Fruit fly (Drosophila melanogaster) whole organism, prepupa: ENCODE measurements around the gene CG34425.

Experiments used
- fd59A ChIP-seq: fragments of 200-800 bp; sonication (Bioruptor generic); optimal IDR thresholded peaks from 2 replicates; lab custom pipeline; 2017; ENCODE audit warnings: missing biosample characterization, mild to moderate bottlenecking, missing genetic modification characterization, missing genetic modification reagents
- fd85E ChIP-seq: fragments of 200-800 bp; sonication (Bioruptor generic); optimal IDR thresholded peaks from 3 replicates; lab custom pipeline; 2016; ENCODE audit warnings: missing biosample characterization, missing genetic modification characterization

- TF ChIP-seq fd85E (GFP tag; lab: Kevin White, UChicago) (no peak), fd59A (GFP tag; lab: Kevin White, UChicago) (no peak)
Measured at dm6 chr3R:4541056-4541455, 34.9 kb upstream of the CG34425 start, which contains the start of gene Mur82C.
